Worm (Caenorhabditis elegans) whole organism, L1 larva: ENCODE measurements around the gene F54A3.2.

Source experiments
- C04F5.9 ChIP-seq: sonication (generic microtip); optimal IDR thresholded peaks from 2 replicates; lab custom pipeline; 2016; ENCODE audit warnings: missing genetic modification characterization, missing compliant biosample characterization
- Y116A8C.19 ChIP-seq: sonication (generic microtip); optimal IDR thresholded peaks from 2 replicates; lab custom pipeline; 2016; ENCODE audit warnings: missing compliant biosample characterization, missing genetic modification characterization, borderline replicate concordance
- alr-1 ChIP-seq: fragments of 200-800 bp; sonication (Bioruptor generic); optimal IDR thresholded peaks from 2 replicates; lab custom pipeline; 2018; ENCODE audit warnings: borderline replicate concordance, mild to moderate bottlenecking, missing genetic modification characterization, missing compliant biosample characterization
- blmp-1 ChIP-seq: fragments of 150-350 bp; optimal IDR thresholded peaks from 2 replicates; lab custom pipeline; 2014; ENCODE audit warnings: missing biosample characterization, missing genetic modification characterization
- ceh-82 ChIP-seq, 3 experiments: fragments of 150-350 bp in 1 of 3; sonication (generic microtip) in 2 of 3; optimal IDR thresholded peaks; 2 replicates each; lab custom pipeline; 2014 to 2017; ENCODE audit warnings: missing biosample characterization in 3 of 3, missing genetic modification characterization in 3 of 3
- ceh-88 ChIP-seq: fragments of 200-800 bp; sonication (Bioruptor generic); IDR thresholded peaks from 2 replicates; pipeline ENCODE4 v1.3.6; 2022; ENCODE audit warnings: missing genetic modification characterization, missing compliant biosample characterization
- dpl-1 ChIP-seq, 3 experiments: fragments of 150-350 bp in 2 of 3; sonication (generic microtip) in 1 of 3; optimal IDR thresholded peaks; 2 replicates each; lab custom pipeline; 2014 to 2017; ENCODE audit warnings: missing biosample characterization in 3 of 3, missing genetic modification characterization in 3 of 3, missing genetic modification reagents in 3 of 3
- dsc-1 ChIP-seq: sonication (generic microtip); optimal IDR thresholded peaks from 2 replicates; lab custom pipeline; 2016; ENCODE audit warnings: mild to moderate bottlenecking, missing genetic modification characterization, missing compliant biosample characterization
- efl-1 ChIP-seq, 4 experiments: fragments of 150-350 bp; optimal IDR thresholded peaks in 3 of 4; peaks in 1 of 4; 1 replicate in 1 of 4; 2 replicates in 3 of 4; lab custom pipeline; 2014; ENCODE audit warnings: missing biosample characterization in 2 of 4, missing genetic modification characterization in 2 of 4, missing genetic modification reagents in 2 of 4
- efl-3 ChIP-seq: fragments of 200-800 bp; sonication (Bioruptor generic); optimal IDR thresholded peaks from 2 replicates; lab custom pipeline; 2018; ENCODE audit warnings: mild to moderate bottlenecking, missing genetic modification characterization, missing compliant biosample characterization
- egl-27 ChIP-seq, 2 experiments: fragments of 150-350 bp in 1 of 2; sonication (generic microtip); optimal IDR thresholded peaks; 3 replicates each; lab custom pipeline; 2017 to 2018; ENCODE audit warnings: missing biosample characterization in 2 of 2, missing genetic modification characterization in 2 of 2, missing genetic modification reagents in 2 of 2
- elt-3 ChIP-seq, 6 experiments: fragments of 150-350 bp in 1 of 6; sonication (generic microtip); optimal IDR thresholded peaks; 2 replicates each; lab custom pipeline; 2017 to 2018; ENCODE audit warnings: missing biosample characterization in 6 of 6, missing genetic modification characterization in 6 of 6, inconsistent platforms in 1 of 6
- fkh-4 ChIP-seq: sonication (generic microtip); optimal IDR thresholded peaks from 2 replicates; lab custom pipeline; 2016; ENCODE audit warnings: missing compliant biosample characterization, missing genetic modification characterization, borderline replicate concordance
- fos-1 ChIP-seq: fragments of 150-350 bp; optimal IDR thresholded peaks from 2 replicates; lab custom pipeline; 2014; ENCODE audit warnings: missing biosample characterization, missing genetic modification characterization
- grh-1 ChIP-seq: fragments of 200-800 bp; sonication (Bioruptor generic); IDR thresholded peaks from 2 replicates; pipeline ENCODE4 v1.3.6; 2022; ENCODE audit warnings: missing genetic modification reagents, missing genetic modification characterization, missing compliant biosample characterization
- hlh-17 ChIP-seq: fragments of 200-800 bp; sonication (Bioruptor generic); optimal IDR thresholded peaks from 2 replicates; lab custom pipeline; 2018; ENCODE audit warnings: missing genetic modification characterization, mild to moderate bottlenecking, missing compliant biosample characterization, moderate library complexity, borderline replicate concordance
- hpl-2 ChIP-seq: fragments of 150-350 bp; optimal IDR thresholded peaks from 2 replicates; lab custom pipeline; 2014; ENCODE audit warnings: missing biosample characterization, missing genetic modification reagents, missing genetic modification characterization
- isw-1 ChIP-seq: fragments of 200-800 bp; sonication (Bioruptor generic); IDR thresholded peaks from 2 replicates; pipeline ENCODE4 v1.3.6; 2022; ENCODE audit warnings: missing genetic modification characterization, missing compliant biosample characterization
- lin-14 ChIP-seq: fragments of 200-800 bp; sonication (Bioruptor generic); optimal IDR thresholded peaks from 2 replicates; lab custom pipeline; 2018; ENCODE audit warnings: mild to moderate bottlenecking, missing genetic modification characterization, moderate library complexity, missing compliant biosample characterization
- lin-35 ChIP-seq, 2 experiments: fragments of 150-350 bp; optimal IDR thresholded peaks; 2 replicates each; lab custom pipeline; 2014; ENCODE audit warnings: missing biosample characterization in 2 of 2, missing genetic modification characterization in 2 of 2, missing genetic modification reagents in 2 of 2
- lin-39 ChIP-seq: fragments of 150-350 bp; optimal IDR thresholded peaks from 2 replicates; lab custom pipeline; 2014; ENCODE audit warnings: missing biosample characterization, missing genetic modification reagents, missing genetic modification characterization
- lir-3 ChIP-seq: sonication (generic microtip); optimal IDR thresholded peaks from 2 replicates; lab custom pipeline; 2016; ENCODE audit warnings: mild to moderate bottlenecking, missing genetic modification characterization, moderate library complexity, missing compliant biosample characterization; ENCODE audit not compliant: poor library complexity
- mdl-1 ChIP-seq, 2 experiments: fragments of 150-350 bp; optimal IDR thresholded peaks; 2 replicates each; lab custom pipeline; 2014 to 2017; ENCODE audit warnings: missing biosample characterization in 2 of 2, missing genetic modification characterization in 2 of 2, inconsistent platforms in 1 of 2
- mef-2 ChIP-seq: fragments of 150-350 bp; optimal IDR thresholded peaks from 2 replicates; lab custom pipeline; 2014; ENCODE audit warnings: missing biosample characterization, missing genetic modification characterization
- nhr-47 ChIP-seq: sonication (generic microtip); optimal IDR thresholded peaks from 2 replicates; lab custom pipeline; 2016; ENCODE audit warnings: mild to moderate bottlenecking, missing genetic modification characterization, moderate library complexity, missing compliant biosample characterization
- nhr-76 ChIP-seq: sonication (generic microtip); optimal IDR thresholded peaks from 2 replicates; lab custom pipeline; 2017; ENCODE audit warnings: missing biosample characterization, missing genetic modification characterization
- nhr-84 ChIP-seq: sonication (generic microtip); optimal IDR thresholded peaks from 2 replicates; lab custom pipeline; 2017; ENCODE audit warnings: missing biosample characterization, missing genetic modification characterization
- pag-3 ChIP-seq: sonication (generic microtip); optimal IDR thresholded peaks from 2 replicates; lab custom pipeline; 2017; ENCODE audit warnings: missing genetic modification characterization, mild to moderate bottlenecking, missing compliant biosample characterization, antibody characterized with exemption, borderline replicate concordance; ENCODE audit not compliant: insufficient read depth
- pax-3 ChIP-seq: fragments of 200-800 bp; sonication (Bioruptor generic); optimal IDR thresholded peaks from 2 replicates; lab custom pipeline; 2018; ENCODE audit warnings: mild to moderate bottlenecking, missing genetic modification characterization, moderate library complexity, missing compliant biosample characterization
- pqm-1 ChIP-seq: sonication (generic microtip); optimal IDR thresholded peaks from 3 replicates; lab custom pipeline; 2017; ENCODE audit warnings: missing biosample characterization, missing genetic modification characterization
- snpc-4 ChIP-seq: fragments of 150-350 bp; optimal IDR thresholded peaks from 2 replicates; lab custom pipeline; 2014; ENCODE audit warnings: missing biosample characterization, missing genetic modification characterization
- snu-23 ChIP-seq: sonication (generic microtip); optimal IDR thresholded peaks from 2 replicates; lab custom pipeline; 2016; ENCODE audit warnings: missing genetic modification characterization, missing compliant biosample characterization
- sox-4 ChIP-seq: sonication (generic microtip); optimal IDR thresholded peaks from 2 replicates; lab custom pipeline; 2016; ENCODE audit warnings: missing genetic modification characterization, missing compliant biosample characterization
- sup-37 ChIP-seq: fragments of 200-800 bp; sonication (Bioruptor generic); optimal IDR thresholded peaks from 2 replicates; lab custom pipeline; 2018; ENCODE audit warnings: mild to moderate bottlenecking, missing genetic modification characterization, missing compliant biosample characterization
- tbx-2 ChIP-seq: sonication (generic microtip); optimal IDR thresholded peaks from 2 replicates; lab custom pipeline; 2016; ENCODE audit warnings: missing genetic modification characterization, missing compliant biosample characterization
- tlp-1 ChIP-seq: fragments of 150-350 bp; optimal IDR thresholded peaks from 2 replicates; lab custom pipeline; 2014; ENCODE audit warnings: missing biosample characterization, missing genetic modification characterization
- unc-130 ChIP-seq: fragments of 150-350 bp; optimal IDR thresholded peaks from 2 replicates; lab custom pipeline; 2017; ENCODE audit warnings: missing biosample characterization, missing genetic modification characterization, inconsistent platforms
- unc-62 ChIP-seq: fragments of 150-350 bp; optimal IDR thresholded peaks from 2 replicates; lab custom pipeline; 2014; ENCODE audit warnings: missing biosample characterization, missing genetic modification reagents, missing genetic modification characterization
- unc-86 ChIP-seq: sonication (generic microtip); optimal IDR thresholded peaks from 2 replicates; lab custom pipeline; 2016; ENCODE audit warnings: missing genetic modification characterization, missing compliant biosample characterization
- xbp-1 ChIP-seq: sonication (generic microtip); optimal IDR thresholded peaks from 2 replicates; lab custom pipeline; 2016; ENCODE audit warnings: missing genetic modification characterization, missing compliant biosample characterization
- ztf-4 ChIP-seq: fragments of 150-350 bp; optimal IDR thresholded peaks from 2 replicates; lab custom pipeline; 2014; ENCODE audit warnings: missing biosample characterization, missing genetic modification characterization

Gene F54A3.2

ce11 chrII:2206064-2206722 lies 37.2 kb upstream of the F54A3.2 start:
- peak; percentile 94 for TF ChIP-seq dsc-1 (tag; lab: Kevin White, UChicago)
- no peak for TF ChIP-seq ceh-82 (tag; optimal IDR thresholded peaks at IDR 0.05; lab: Kevin White, UChicago)
- TF ChIP-seq fkh-4 (tag; lab: Kevin White, UChicago): peak; percentile 78
- no peak for TF ChIP-seq sup-37

- TF ChIP-seq nhr-76 (tag; lab: Kevin White, UChicago) (no peak), xbp-1 (tag; lab: Kevin White, UChicago) (no peak), elt-3 (tag; optimal IDR thresholded peaks at IDR 0.05; lab: Kevin White, UChicago) (no peak), alr-1 (no peak), ztf-4 (tag; lab: Kevin White, UChicago) (no peak), tbx-2 (tag; lab: Kevin White, UChicago) (no peak), sup-37 (no peak), nhr-84 (tag; lab: Kevin White, UChicago) (no peak), efl-3 (GFP tag; lab: Kevin White, UChicago) (no peak), nhr-47 (no peak)
Observed at ce11 chrII:2207812-2208211, 35.6 kb upstream of the F54A3.2 start, which contains the start of gene Y59C2A.1. Gene Y59C2A.1, plus strand, starts transcription at chrII:2208112.

ce11 chrII:2215512-2215911 lies 27.9 kb upstream of the F54A3.2 start:
- no peak for TF ChIP-seq snpc-4 (tag; lab: Kevin White, UChicago)
- TF ChIP-seq hpl-2: no peak
- TF ChIP-seq unc-62 (GFP tag; lab: Kevin White, UChicago): no peak
- no peak for TF ChIP-seq unc-86 (tag; lab: Kevin White, UChicago)
- no peak for TF ChIP-seq unc-130 (tag; lab: Kevin White, UChicago)
- no peak for TF ChIP-seq lin-14 (GFP tag; lab: Kevin White, UChicago)
- TF ChIP-seq hlh-17 (GFP tag; lab: Kevin White, UChicago): no peak
- no peak for TF ChIP-seq ztf-4 (tag; lab: Kevin White, UChicago)
- TF ChIP-seq dpl-1 (GFP tag; optimal IDR thresholded peaks at IDR 0.05; lab: Kevin White, UChicago): no peak
- no peak for TF ChIP-seq lin-35 (GFP tag; optimal IDR thresholded peaks at IDR 0.05; lab: Kevin White, UChicago)
- TF ChIP-seq fkh-4 (tag; lab: Kevin White, UChicago): no peak
- no peak for TF ChIP-seq sox-4 (tag; lab: Kevin White, UChicago)
- TF ChIP-seq blmp-1 (tag; lab: Kevin White, UChicago): no peak
- TF ChIP-seq efl-3 (GFP tag; lab: Kevin White, UChicago): no peak
- no peak for TF ChIP-seq lir-3 (tag; lab: Kevin White, UChicago)
- no peak for TF ChIP-seq Y116A8C.19
- no peak for TF ChIP-seq C04F5.9
- no peak for TF ChIP-seq isw-1 (GFP tag; lab: Robert Waterston, UW)
- TF ChIP-seq ceh-88 (GFP tag; lab: Robert Waterston, UW): no peak
- TF ChIP-seq, all 84 proteins: peak for 0

ce11 chrII:2216940-2217664 lies 26.3 kb upstream of the F54A3.2 start:
- TF ChIP-seq tlp-1: no peak

ce11 chrII:2219880-2220279 lies 23.6 kb upstream of the F54A3.2 start, which contains the start of gene Y59C2A.3:
Gene Y59C2A.3, minus strand, starts transcription at chrII:2219921.
- TF ChIP-seq pag-3 (tag; lab: Kevin White, UChicago) (no peak), snpc-4 (tag; lab: Kevin White, UChicago) (peak; percentile 43), lin-39 (no peak), lir-3 (tag; lab: Kevin White, UChicago) (no peak), pax-3 (tag; lab: Kevin White, UChicago) (no peak), egl-27 (tag; optimal IDR thresholded peaks at IDR 0.05; lab: Kevin White, UChicago) (no peak), pqm-1 (no peak), nhr-84 (tag; lab: Kevin White, UChicago) (no peak), grh-1 (GFP tag; lab: Robert Waterston, UW) (no peak), mdl-1 (tag; optimal IDR thresholded peaks at IDR 0.05; lab: Kevin White, UChicago) (peak in 1 of 2 experiments; percentile 38), fos-1 (no peak), C04F5.9 (no peak), lin-14 (GFP tag; lab: Kevin White, UChicago) (peak; percentile 80), efl-1 (optimal IDR thresholded peaks at IDR 0.05; lab: Kevin White, UChicago) (peak; percentile 52 to 56), efl-1 (GFP tag; optimal IDR thresholded peaks at IDR 0.05 in 1 of 2; lab: Kevin White, UChicago) (peak; percentile 50 to 56), snu-23 (GFP tag; lab: Kevin White, UChicago) (peak; percentile 60), mef-2 (tag; lab: Kevin White, UChicago) (no peak)
